Fruit fly (Drosophila melanogaster): ENCODE data around the gene CG1703.
"Not testable (repeated sequence)": the region's sequence is repeated elsewhere in the genome, so short reads cannot be mapped to it uniquely, and the experiment has no call there.

CG1703 gene

dm6 chrX:11580200-11580840, 31.4 kb upstream of the CG1703 start, which contains the start of gene nod (continued):
- TF ChIP-seq Hr83 (GFP tag; optimal IDR thresholded peaks at IDR 0.05; ENCODE audit: poor library complexity, severe bottlenecking) (peak; percentile 64), Hr78 (GFP tag; optimal IDR thresholded peaks at IDR 0.05) (no peak), tai (GFP tag; optimal IDR thresholded peaks at IDR 0.05) (no peak)

- TF ChIP-seq Myc (optimal IDR thresholded peaks at IDR 0.05) (no peak), pan (optimal IDR thresholded peaks at IDR 0.05) (no peak), Mio (GFP tag; optimal IDR thresholded peaks at IDR 0.05) (no peak)
Measured at dm6 chrX:11584075-11584474, 27.7 kb upstream of the CG1703 start, which contains the start of gene pkm. Gene pkm (minus strand): TSS chrX:11584175.

dm6 chrX:11599589-11599988, 12.1 kb upstream of the CG1703 start, which contains the start of gene rho-4:
Gene rho-4 (plus strand): TSS chrX:11599838.
- TF ChIP-seq CrebA (GFP tag; optimal IDR thresholded peaks at IDR 0.05; ENCODE audit: borderline replicate concordance); tai (GFP tag; optimal IDR thresholded peaks at IDR 0.05); Sp1 (GFP tag; optimal IDR thresholded peaks at IDR 0.05): not testable (repeated sequence)

- TF ChIP-seq foxo (GFP tag; optimal IDR thresholded peaks at IDR 0.05), result peak in 1 of 2 experiments; percentile 26
- TF ChIP-seq Sp1 (GFP tag; optimal IDR thresholded peaks at IDR 0.05), result peak; percentile 38
- TF ChIP-seq HLH106 (tag; optimal IDR thresholded peaks at IDR 0.05), result peak; percentile 36
- no peak for TF ChIP-seq Hr83 (GFP tag; optimal IDR thresholded peaks at IDR 0.05; ENCODE audit: poor library complexity, severe bottlenecking)
- peak; percentile 59 for TF ChIP-seq woc (GFP tag; optimal IDR thresholded peaks at IDR 0.05)
- TF ChIP-seq br (GFP tag; optimal IDR thresholded peaks at IDR 0.05), result peak; percentile 62
- TF ChIP-seq sage (GFP tag; optimal IDR thresholded peaks at IDR 0.05), result peak; percentile 47
- no peak for TF ChIP-seq Dfd (GFP tag; optimal IDR thresholded peaks at IDR 0.05)
- peak; percentile 32 for TF ChIP-seq psq (GFP tag; optimal IDR thresholded peaks at IDR 0.05)
- TF ChIP-seq N (GFP tag; optimal IDR thresholded peaks at IDR 0.05), result no peak
- no peak for TF ChIP-seq CG32264 (GFP tag; optimal IDR thresholded peaks at IDR 0.05)
- no peak for TF ChIP-seq OdsH (GFP tag; optimal IDR thresholded peaks at IDR 0.05)
- TF ChIP-seq ey (GFP tag; optimal IDR thresholded peaks at IDR 0.05), result peak; percentile 51
- TF ChIP-seq Vsx2 (GFP tag; optimal IDR thresholded peaks at IDR 0.05; ENCODE audit: partially characterized antibody), result no peak
- TF ChIP-seq CG9705 (GFP tag; optimal IDR thresholded peaks at IDR 0.05), result no peak
- peak; percentile 74 for TF ChIP-seq Jra (GFP tag; optimal IDR thresholded peaks at IDR 0.05)
- TF ChIP-seq Hr78 (GFP tag; optimal IDR thresholded peaks at IDR 0.05), result no peak
- TF ChIP-seq jim (GFP tag; optimal IDR thresholded peaks at IDR 0.05), result no peak
- peak; percentile 41 for TF ChIP-seq rgr (GFP tag; optimal IDR thresholded peaks at IDR 0.05)
- TF ChIP-seq h (GFP tag; optimal IDR thresholded peaks at IDR 0.05), result peak; percentile 55
- no peak for TF ChIP-seq Rel (GFP tag; optimal IDR thresholded peaks at IDR 0.05)
- TF ChIP-seq Rel (tag; optimal IDR thresholded peaks at IDR 0.05), result peak; percentile 65
- peak; percentile 31 for TF ChIP-seq Hnf4 (GFP tag; optimal IDR thresholded peaks at IDR 0.05)
- TF ChIP-seq brk (GFP tag; optimal IDR thresholded peaks at IDR 0.05), result no peak
Measured at dm6 chrX:11600795-11601358, 10.8 kb upstream of the CG1703 start.

- TF ChIP-seq N (GFP tag; optimal IDR thresholded peaks at IDR 0.05) (no peak), Hr83 (GFP tag; optimal IDR thresholded peaks at IDR 0.05; ENCODE audit: poor library complexity, severe bottlenecking) (peak; percentile 46), psq (GFP tag; optimal IDR thresholded peaks at IDR 0.05) (no peak), sv (GFP tag; optimal IDR thresholded peaks at IDR 0.05) (no peak), usp (GFP tag; optimal IDR thresholded peaks at IDR 0.05) (no peak), rgr (GFP tag; optimal IDR thresholded peaks at IDR 0.05) (no peak), fru (GFP tag; optimal IDR thresholded peaks at IDR 0.05) (no peak), Rel (GFP tag; optimal IDR thresholded peaks at IDR 0.05) (no peak), Rel (tag; optimal IDR thresholded peaks at IDR 0.05) (peak; percentile 55), brk (GFP tag; optimal IDR thresholded peaks at IDR 0.05) (no peak), Myc (optimal IDR thresholded peaks at IDR 0.05) (no peak), Hnf4 (GFP tag; optimal IDR thresholded peaks at IDR 0.05) (no peak), Sp1 (GFP tag; optimal IDR thresholded peaks at IDR 0.05) (no peak), jim (GFP tag; optimal IDR thresholded peaks at IDR 0.05) (no peak), Vsx2 (GFP tag; optimal IDR thresholded peaks at IDR 0.05; ENCODE audit: partially characterized antibody) (no peak), CG9705 (GFP tag; optimal IDR thresholded peaks at IDR 0.05) (no peak)
Measured at dm6 chrX:11601408-11601807, 10.3 kb upstream of the CG1703 start.

Data from whole organism, wandering third instar larva.